Worm (Caenorhabditis elegans) whole organism, young adult: ENCODE measurements around the gene sri-69.

ENCODE experiments used
- B0019.2 ChIP-seq: fragments of 200-800 bp; sonication (Bioruptor generic); conservative IDR thresholded peaks from 2 replicates; pipeline ENCODE4 v1.3.6; 2022; ENCODE audit warnings: missing genetic modification reagents, missing genetic modification characterization, missing compliant biosample characterization
- C17E4.6 ChIP-seq: fragments of 200-800 bp; sonication (Bioruptor generic); IDR thresholded peaks from 2 replicates; pipeline ENCODE4 v1.3.6; 2022; ENCODE audit warnings: missing genetic modification reagents, missing genetic modification characterization, missing compliant biosample characterization
- F37B4.10 ChIP-seq: fragments of 200-800 bp; sonication (Bioruptor generic); IDR thresholded peaks from 2 replicates; pipeline ENCODE4 v1.3.6; 2022; ENCODE audit warnings: missing genetic modification characterization, missing compliant biosample characterization
- F49E8.2 ChIP-seq: sonication (generic microtip); optimal IDR thresholded peaks from 3 replicates; lab custom pipeline; 2017; ENCODE audit warnings: missing genetic modification characterization, mild to moderate bottlenecking, missing compliant biosample characterization, antibody characterized with exemption, moderate library complexity; ENCODE audit not compliant: insufficient read depth
- F52B5.7 ChIP-seq: sonication (generic microtip); optimal IDR thresholded peaks from 2 replicates; lab custom pipeline; 2016; ENCODE audit warnings: mild to moderate bottlenecking, missing genetic modification characterization, missing compliant biosample characterization
- F57A8.1 ChIP-seq: fragments of 200-800 bp; sonication (Bioruptor generic); optimal IDR thresholded peaks from 2 replicates; lab custom pipeline; 2018; ENCODE audit warnings: mild to moderate bottlenecking, missing genetic modification characterization, moderate library complexity, missing compliant biosample characterization
- K12H6.12 ChIP-seq: fragments of 200-800 bp; sonication (Bioruptor generic); optimal IDR thresholded peaks from 2 replicates; lab custom pipeline; 2018; ENCODE audit warnings: mild to moderate bottlenecking, missing genetic modification characterization, missing compliant biosample characterization
- T07F8.4 ChIP-seq: sonication (generic microtip); optimal IDR thresholded peaks from 2 replicates; lab custom pipeline; 2016; ENCODE audit warnings: mild to moderate bottlenecking, missing genetic modification characterization, moderate library complexity, missing compliant biosample characterization
- T26A5.8 ChIP-seq: sonication (generic microtip); optimal IDR thresholded peaks from 2 replicates; lab custom pipeline; 2016; ENCODE audit warnings: missing genetic modification characterization, missing compliant biosample characterization
- Y53G8AR.9 ChIP-seq: fragments of 200-800 bp; sonication (Bioruptor generic); conservative IDR thresholded peaks from 2 replicates; pipeline ENCODE4 v1.3.6; 2022; ENCODE audit warnings: missing genetic modification reagents, missing genetic modification characterization, missing compliant biosample characterization
- Y56A3A.18 ChIP-seq: fragments of 200-800 bp; sonication (Bioruptor generic); IDR thresholded peaks from 2 replicates; pipeline ENCODE4 v1.3.6; 2022; ENCODE audit warnings: missing genetic modification reagents, missing genetic modification characterization, missing compliant biosample characterization
- akir-1 ChIP-seq: fragments of 200-800 bp; sonication (Bioruptor generic); optimal IDR thresholded peaks from 2 replicates; lab custom pipeline; 2018; ENCODE audit warnings: mild to moderate bottlenecking, missing genetic modification characterization, moderate library complexity, missing compliant biosample characterization
- atf-7 ChIP-seq: sonication (generic microtip); optimal IDR thresholded peaks from 2 replicates; lab custom pipeline; 2017; ENCODE audit warnings: mild to moderate bottlenecking, missing genetic modification characterization, missing compliant biosample characterization
- attf-3 ChIP-seq: fragments of 200-800 bp; sonication (Bioruptor generic); conservative IDR thresholded peaks from 2 replicates; pipeline ENCODE4 v1.3.6; 2022; ENCODE audit warnings: missing genetic modification reagents, missing genetic modification characterization, missing compliant biosample characterization
- cebp-1 ChIP-seq, 2 experiments: fragments of 200-800 bp in 1 of 2; sonication (Bioruptor generic) in 1 of 2; sonication (generic microtip) in 1 of 2; IDR thresholded peaks in 1 of 2; optimal IDR thresholded peaks in 1 of 2; 2 replicates each; pipeline versions ENCODE4 v1.3.6 to Lab custom; 2017 to 2022; ENCODE audit warnings: missing compliant biosample characterization in 2 of 2, missing genetic modification characterization in 2 of 2, mild to moderate bottlenecking in 1 of 2, missing genetic modification reagents in 1 of 2, moderate library complexity in 1 of 2
- cebp-2 ChIP-seq: fragments of 200-800 bp; sonication (Bioruptor generic); IDR thresholded peaks from 2 replicates; pipeline ENCODE4 v1.3.6; 2022; ENCODE audit warnings: missing genetic modification characterization, missing compliant biosample characterization
- ceh-27 ChIP-seq: fragments of 200-800 bp; sonication (Bioruptor generic); optimal IDR thresholded peaks from 2 replicates; lab custom pipeline; 2018; ENCODE audit warnings: mild to moderate bottlenecking, missing genetic modification characterization, moderate library complexity, missing compliant biosample characterization
- dpl-1 ChIP-seq: fragments of 150-350 bp; optimal IDR thresholded peaks from 2 replicates; lab custom pipeline; 2014; ENCODE audit warnings: missing biosample characterization, missing genetic modification reagents, missing genetic modification characterization
- efl-1 ChIP-seq: fragments of 150-350 bp; optimal IDR thresholded peaks from 2 replicates; lab custom pipeline; 2014; ENCODE audit warnings: missing biosample characterization, missing genetic modification reagents, missing genetic modification characterization
- egl-44 ChIP-seq: fragments of 200-800 bp; sonication (Bioruptor generic); IDR thresholded peaks from 2 replicates; pipeline ENCODE4 v1.3.6; 2022; ENCODE audit warnings: missing genetic modification reagents, missing genetic modification characterization, missing compliant biosample characterization
- ekl-4 ChIP-seq: fragments of 200-800 bp; sonication (Bioruptor generic); IDR thresholded peaks from 2 replicates; pipeline ENCODE4 v1.3.6; 2022; ENCODE audit warnings: missing genetic modification reagents, missing genetic modification characterization, missing compliant biosample characterization
- fkh-3 ChIP-seq: sonication (generic microtip); optimal IDR thresholded peaks from 2 replicates; lab custom pipeline; 2016; ENCODE audit warnings: mild to moderate bottlenecking, missing genetic modification characterization, missing compliant biosample characterization
- gei-17 ChIP-seq: fragments of 200-800 bp; sonication (Bioruptor generic); optimal IDR thresholded peaks from 2 replicates; lab custom pipeline; 2018; ENCODE audit warnings: mild to moderate bottlenecking, missing genetic modification characterization, missing compliant biosample characterization
- him-1 ChIP-seq: sonication (generic microtip); optimal IDR thresholded peaks from 2 replicates; lab custom pipeline; 2016; ENCODE audit warnings: missing genotype, missing genetic modification reagents, missing genetic modification characterization, missing compliant biosample characterization
- hmg-1.2 ChIP-seq: fragments of 200-800 bp; sonication (Bioruptor generic); IDR thresholded peaks from 2 replicates; pipeline ENCODE4 v1.3.6; 2022; ENCODE audit warnings: missing genetic modification reagents, missing genetic modification characterization, missing compliant biosample characterization
- lag-1 ChIP-seq: fragments of 200-800 bp; sonication (Bioruptor generic); IDR thresholded peaks from 2 replicates; pipeline ENCODE4 v1.3.6; 2022; ENCODE audit warnings: missing genetic modification reagents, missing genetic modification characterization, missing compliant biosample characterization
- let-526 ChIP-seq: fragments of 200-800 bp; sonication (Bioruptor generic); IDR thresholded peaks from 2 replicates; pipeline ENCODE4 v1.3.6; 2022; ENCODE audit warnings: missing genetic modification reagents, missing genetic modification characterization, missing compliant biosample characterization
- lin-54 ChIP-seq: fragments of 200-800 bp; sonication (Bioruptor generic); optimal IDR thresholded peaks from 2 replicates; lab custom pipeline; 2018; ENCODE audit warnings: mild to moderate bottlenecking, missing genetic modification characterization, missing compliant biosample characterization
- lir-1 ChIP-seq: fragments of 200-800 bp; sonication (Bioruptor generic); conservative IDR thresholded peaks from 2 replicates; pipeline ENCODE4 v1.3.6; 2022; ENCODE audit warnings: missing genetic modification reagents, missing genetic modification characterization, missing compliant biosample characterization
- lsy-27 ChIP-seq: sonication (generic microtip); optimal IDR thresholded peaks from 2 replicates; lab custom pipeline; 2017; ENCODE audit warnings: missing genetic modification characterization, mild to moderate bottlenecking, missing compliant biosample characterization, antibody characterized with exemption, missing genotype, borderline replicate concordance; ENCODE audit not compliant: insufficient read depth
- madf-10 ChIP-seq: sonication (generic microtip); optimal IDR thresholded peaks from 2 replicates; lab custom pipeline; 2016; ENCODE audit warnings: mild to moderate bottlenecking, missing genetic modification characterization, missing compliant biosample characterization
- madf-8 ChIP-seq: fragments of 200-800 bp; sonication (Bioruptor generic); conservative IDR thresholded peaks from 2 replicates; pipeline ENCODE4 v1.3.6; 2022; ENCODE audit warnings: missing genetic modification reagents, missing genetic modification characterization, missing compliant biosample characterization
- mes-4 ChIP-seq: sonication (generic microtip); optimal IDR thresholded peaks from 2 replicates; lab custom pipeline; 2016; ENCODE audit warnings: missing genotype, missing genetic modification characterization, missing compliant biosample characterization
- nhr-179 ChIP-seq: sonication (generic microtip); optimal IDR thresholded peaks from 2 replicates; lab custom pipeline; 2016; ENCODE audit warnings: mild to moderate bottlenecking, missing genetic modification characterization, missing compliant biosample characterization
- nhr-27 ChIP-seq: fragments of 200-800 bp; sonication (Bioruptor generic); optimal IDR thresholded peaks from 2 replicates; lab custom pipeline; 2018; ENCODE audit warnings: mild to moderate bottlenecking, missing genetic modification characterization, moderate library complexity, missing compliant biosample characterization
- rcor-1 ChIP-seq: fragments of 200-800 bp; sonication (Bioruptor generic); IDR thresholded peaks from 2 replicates; pipeline ENCODE4 v1.3.6; 2022; ENCODE audit warnings: missing genetic modification reagents, missing genetic modification characterization, missing compliant biosample characterization
- rpc-1 ChIP-seq, 2 experiments: fragments of 150-350 bp in 1 of 2; sonication (generic microtip) in 1 of 2; optimal IDR thresholded peaks; 2 replicates each; lab custom pipeline; 2014 to 2018; ENCODE audit warnings: missing biosample characterization in 1 of 2, missing genetic modification characterization in 1 of 2, missing genetic modification reagents in 1 of 2, missing genotype in 1 of 2
- somi-1 ChIP-seq: fragments of 200-800 bp; sonication (Bioruptor generic); optimal IDR thresholded peaks from 2 replicates; lab custom pipeline; 2018; ENCODE audit warnings: mild to moderate bottlenecking, missing genetic modification characterization, missing compliant biosample characterization
- tlf-1 ChIP-seq: fragments of 200-800 bp; sonication (Bioruptor generic); optimal IDR thresholded peaks from 2 replicates; lab custom pipeline; 2018; ENCODE audit warnings: mild to moderate bottlenecking, missing genetic modification characterization, missing compliant biosample characterization
- xnd-1 ChIP-seq: sonication (generic microtip); optimal IDR thresholded peaks from 2 replicates; lab custom pipeline; 2016; ENCODE audit warnings: missing genotype, missing genetic modification reagents, missing genetic modification characterization, missing compliant biosample characterization
- zim-3 ChIP-seq: sonication (generic microtip); optimal IDR thresholded peaks from 2 replicates; lab custom pipeline; 2017; ENCODE audit warnings: mild to moderate bottlenecking, missing genetic modification characterization, moderate library complexity, missing compliant biosample characterization
- ztf-26 ChIP-seq: sonication (generic microtip); optimal IDR thresholded peaks from 2 replicates; lab custom pipeline; 2017; ENCODE audit warnings: missing genetic modification characterization, missing compliant biosample characterization

The sri-69 gene

DNA sequence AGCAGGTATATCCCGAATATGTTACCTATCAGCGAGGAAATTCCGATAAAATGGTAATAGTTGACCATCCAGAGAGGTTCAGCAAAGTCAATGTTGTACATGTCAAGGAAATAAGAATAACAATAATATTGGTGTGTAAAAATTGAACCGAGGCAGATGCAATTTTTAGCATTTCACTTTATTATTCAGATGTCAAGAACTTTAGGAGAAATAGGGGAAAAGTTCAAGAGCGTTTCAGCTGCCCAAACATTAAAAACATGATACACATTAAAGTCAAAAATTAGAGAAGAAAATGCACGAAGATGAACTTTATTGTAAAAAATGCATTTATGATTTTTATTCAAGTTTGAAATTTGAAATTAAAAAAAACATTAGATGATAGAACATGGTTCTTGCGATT lies at the start of gene sri-69:
sri-69 (minus strand) TSS at position 101 of the 400 bp plus-strand sequence.
- TF ChIP-seq somi-1 (GFP tag; lab: Kevin White, UChicago) (no peak), efl-1 (GFP tag; lab: Kevin White, UChicago) (no peak), gei-17 (GFP tag; lab: Kevin White, UChicago) (no peak), cebp-1 (GFP tag; IDR thresholded peaks at IDR 0.05; lab: Robert Waterston, UW) (no peak), cebp-1 (tag; optimal IDR thresholded peaks at IDR 0.05; lab: Kevin White, UChicago) (no peak), F37B4.10 (GFP tag; lab: Robert Waterston, UW) (no peak), nhr-179 (tag; lab: Kevin White, UChicago) (no peak), ztf-26 (tag; lab: Kevin White, UChicago) (no peak), lir-1 (GFP tag; lab: Robert Waterston, UW) (no peak), tlf-1 (GFP tag; lab: Kevin White, UChicago) (no peak), xnd-1 (tag; lab: Kevin White, UChicago) (no peak)

DNA sequence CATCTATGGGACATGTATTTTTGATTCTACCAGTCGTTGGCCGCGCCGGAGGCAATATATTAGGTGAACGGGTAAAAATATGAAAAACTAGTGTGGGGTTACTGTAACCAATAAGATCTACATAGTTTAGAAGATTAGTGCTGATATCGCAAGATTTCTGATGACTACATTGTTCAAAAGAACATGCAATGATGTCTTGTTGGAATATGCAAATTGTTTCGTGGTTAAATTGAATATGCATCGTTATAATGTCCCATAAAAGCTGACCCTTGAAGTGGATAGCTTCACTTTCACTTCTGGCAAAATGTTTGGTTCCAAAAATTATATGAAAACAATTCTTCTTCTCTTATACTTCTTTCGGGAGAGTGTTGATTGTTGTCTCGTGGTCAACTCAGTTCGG lies 36.3 kb upstream of the sri-69 start, which contains the start of gene F28B1.2:
F28B1.2 (plus strand) TSS at position 301 of the 400 bp plus-strand sequence.
- TF ChIP-seq madf-10 (tag; lab: Kevin White, UChicago) (no peak), T26A5.8 (tag; lab: Kevin White, UChicago) (no peak), dpl-1 (GFP tag; lab: Kevin White, UChicago) (no peak), lag-1 (GFP tag; lab: Robert Waterston, UW) (no peak), zim-3 (tag; lab: Kevin White, UChicago) (no peak), lir-1 (GFP tag; lab: Robert Waterston, UW) (no peak), mes-4 (no peak), T07F8.4 (tag; lab: Kevin White, UChicago) (no peak), attf-3 (no peak), madf-8 (GFP tag; lab: Robert Waterston, UW) (no peak), akir-1 (GFP tag; lab: Kevin White, UChicago) (no peak), hmg-1.2 (GFP tag; lab: Robert Waterston, UW) (no peak), K12H6.12 (tag; lab: Kevin White, UChicago) (no peak), lin-54 (GFP tag; lab: Kevin White, UChicago) (no peak), ceh-27 (GFP tag; lab: Kevin White, UChicago) (no peak), lsy-27 (tag; lab: Kevin White, UChicago) (no peak)

DNA sequence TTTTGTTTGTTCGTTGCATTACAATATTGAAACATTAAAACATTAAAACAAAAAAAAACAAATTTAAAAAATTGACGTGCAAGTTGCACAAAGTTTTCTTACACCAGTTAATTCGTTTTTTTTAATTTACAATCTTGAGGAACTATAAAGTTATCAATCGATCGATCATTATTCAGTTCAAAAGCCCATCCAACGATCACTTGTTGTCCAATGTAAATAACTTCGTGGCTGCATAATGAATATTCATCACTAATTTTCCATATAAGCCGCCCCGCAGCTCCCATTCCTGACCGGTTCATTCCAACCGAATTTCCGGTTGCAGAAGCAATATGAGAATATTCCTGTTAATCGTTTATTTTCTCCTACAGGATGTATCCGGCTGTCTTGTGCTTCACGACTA lies 34.1 kb upstream of the sri-69 start, which contains the start of gene hpo-33:
hpo-33 (plus strand) TSS at position 301 of the 400 bp plus-strand sequence.
- TF ChIP-seq F49E8.2 (tag; lab: Kevin White, UChicago) = no peak
- no peak for TF ChIP-seq madf-10 (tag; lab: Kevin White, UChicago)
- TF ChIP-seq nhr-27 (tag; lab: Kevin White, UChicago) = no peak
- no peak for TF ChIP-seq Y56A3A.18 (GFP tag; lab: Robert Waterston, UW)
- TF ChIP-seq egl-44 (GFP tag; lab: Robert Waterston, UW) = no peak
- no peak for TF ChIP-seq rpc-1 (optimal IDR thresholded peaks at IDR 0.05; lab: Kevin White, UChicago)
- TF ChIP-seq rpc-1 (tag; optimal IDR thresholded peaks at IDR 0.05; lab: Kevin White, UChicago) = no peak
- TF ChIP-seq rcor-1 (GFP tag; lab: Robert Waterston, UW) = no peak
- no peak for TF ChIP-seq cebp-2 (GFP tag; lab: Robert Waterston, UW)

DNA sequence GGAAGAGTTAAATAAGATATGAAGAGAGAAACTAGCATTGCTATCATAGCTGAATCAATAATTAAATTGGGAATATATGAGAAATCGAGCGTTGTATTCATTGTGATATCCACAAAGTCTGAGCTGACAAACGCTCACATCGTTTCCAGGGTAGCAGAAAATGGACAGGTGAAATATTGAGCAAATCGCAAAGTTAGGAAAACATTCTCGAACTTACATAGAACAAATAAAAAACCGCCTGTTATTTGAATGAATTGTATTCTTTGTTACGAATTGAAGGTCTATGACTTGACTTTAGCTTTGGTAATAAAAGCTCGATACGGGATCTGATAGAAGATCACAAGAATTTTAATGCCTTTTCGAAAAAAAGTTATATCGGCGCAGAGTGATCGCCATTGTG lies 27.6 kb upstream of the sri-69 start, which contains the start of gene srz-94:
srz-94 (minus strand) TSS at position 101 of the 400 bp plus-strand sequence.
- no peak for TF ChIP-seq F52B5.7 (tag; lab: Kevin White, UChicago)
- no peak for TF ChIP-seq ekl-4 (GFP tag; lab: Robert Waterston, UW)
- TF ChIP-seq fkh-3 (tag; lab: Kevin White, UChicago) = no peak
- no peak for TF ChIP-seq F49E8.2 (tag; lab: Kevin White, UChicago)
- no peak for TF ChIP-seq let-526
- no peak for TF ChIP-seq atf-7 (tag; lab: Kevin White, UChicago)
- TF ChIP-seq T07F8.4 (tag; lab: Kevin White, UChicago) = no peak
- no peak for TF ChIP-seq B0019.2
- TF ChIP-seq him-1 = no peak
- no peak for TF ChIP-seq Y53G8AR.9
- no peak for TF ChIP-seq nhr-179 (tag; lab: Kevin White, UChicago)
- no peak for TF ChIP-seq ceh-27 (GFP tag; lab: Kevin White, UChicago)
- TF ChIP-seq gei-17 (GFP tag; lab: Kevin White, UChicago) = no peak
- TF ChIP-seq F57A8.1 (GFP tag; lab: Kevin White, UChicago) = no peak
- TF ChIP-seq C17E4.6 (GFP tag; lab: Robert Waterston, UW) = no peak
